Worm (Caenorhabditis elegans) whole organism, L1 larva: ENCODE results near the gene bath-37.

Source experiments
- ama-1 ChIP-seq: fragments of 150-350 bp; optimal IDR thresholded peaks from 2 replicates; lab custom pipeline; 2014
- fkh-10 ChIP-seq: sonication (generic microtip); optimal IDR thresholded peaks from 2 replicates; lab custom pipeline; 2017; ENCODE audit warnings: missing biosample characterization, missing genetic modification reagents, missing genetic modification characterization
- fkh-4 ChIP-seq: sonication (generic microtip); optimal IDR thresholded peaks from 2 replicates; lab custom pipeline; 2016; ENCODE audit warnings: missing compliant biosample characterization, missing genetic modification characterization, borderline replicate concordance
- lin-13 ChIP-seq: fragments of 150-350 bp; optimal IDR thresholded peaks from 2 replicates; lab custom pipeline; 2014; ENCODE audit warnings: missing biosample characterization, missing genetic modification reagents, missing genetic modification characterization
- lir-3 ChIP-seq: sonication (generic microtip); optimal IDR thresholded peaks from 2 replicates; lab custom pipeline; 2016; ENCODE audit warnings: mild to moderate bottlenecking, missing genetic modification characterization, moderate library complexity, missing compliant biosample characterization; ENCODE audit not compliant: poor library complexity
- nhr-19 ChIP-seq: fragments of 200-800 bp; sonication (Bioruptor generic); conservative IDR thresholded peaks from 2 replicates; pipeline ENCODE4 v1.3.6; 2022; ENCODE audit warnings: missing genetic modification characterization, missing compliant biosample characterization
- nhr-237 ChIP-seq: fragments of 150-350 bp; optimal IDR thresholded peaks from 2 replicates; lab custom pipeline; 2014; ENCODE audit warnings: missing biosample characterization, missing genetic modification characterization
- nhr-77 ChIP-seq: fragments of 150-350 bp; optimal IDR thresholded peaks from 2 replicates; lab custom pipeline; 2014; ENCODE audit warnings: missing biosample characterization, missing genetic modification characterization
- nhr-90 ChIP-seq: sonication (generic microtip); optimal IDR thresholded peaks from 2 replicates; lab custom pipeline; 2016; ENCODE audit warnings: mild to moderate bottlenecking, missing genetic modification characterization, missing compliant biosample characterization; ENCODE audit not compliant: poor library complexity
- snpc-4 ChIP-seq: fragments of 150-350 bp; optimal IDR thresholded peaks from 2 replicates; lab custom pipeline; 2014; ENCODE audit warnings: missing biosample characterization, missing genetic modification characterization
- unc-62 ChIP-seq: fragments of 150-350 bp; optimal IDR thresholded peaks from 2 replicates; lab custom pipeline; 2014; ENCODE audit warnings: missing biosample characterization, missing genetic modification reagents, missing genetic modification characterization
- zag-1 ChIP-seq: fragments of 150-350 bp; optimal IDR thresholded peaks from 2 replicates; lab custom pipeline; 2014; ENCODE audit warnings: missing biosample characterization, missing genetic modification characterization

ce11 chrIV:12109743-12110142, 41.1 kb downstream of the bath-37 start:
- TF ChIP-seq nhr-19 (GFP tag; lab: Robert Waterston, UW) (no peak), unc-62 (no peak), nhr-77 (tag; lab: Kevin White, UChicago) (no peak), zag-1 (no peak), ama-1 (no peak), lir-3 (tag; lab: Kevin White, UChicago) (no peak), fkh-10 (no peak), nhr-237 (tag; lab: Kevin White, UChicago) (no peak), snpc-4 (no peak), lin-13 (no peak), fkh-4 (tag; lab: Kevin White, UChicago) (no peak), nhr-90 (tag; lab: Kevin White, UChicago) (no peak)
